Worm (Caenorhabditis elegans): ENCODE measurements around the gene gst-13.

DNA sequence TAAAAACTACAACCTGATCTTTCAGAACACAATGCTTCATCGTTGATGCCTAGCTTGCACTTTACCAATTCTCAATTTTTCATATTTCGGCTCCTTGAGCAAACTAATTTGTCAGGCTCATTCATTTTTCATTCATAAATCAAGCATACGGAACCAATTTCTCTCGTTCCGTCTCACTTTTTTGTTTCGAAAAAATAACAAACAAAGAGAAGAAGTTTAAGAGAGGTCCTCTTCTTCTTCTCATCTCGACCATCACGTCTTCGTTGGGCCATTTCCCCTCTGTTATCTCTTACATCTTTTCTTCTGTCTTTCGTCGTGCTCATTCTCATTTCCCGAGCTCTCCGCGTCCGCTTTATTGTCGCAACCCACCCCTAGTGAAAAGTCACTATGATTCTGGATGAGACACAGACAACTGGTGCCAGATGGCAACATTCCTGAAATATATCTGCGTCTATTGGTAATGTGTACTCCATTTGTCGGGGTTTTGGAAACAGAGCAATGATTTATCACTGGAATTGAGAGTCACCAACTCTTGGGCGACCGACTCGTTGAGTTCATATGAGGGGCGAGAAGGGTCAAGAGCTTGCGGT lies 33.5 kb downstream of the gst-13 start:
- TF ChIP-seq ceh-36 (tag; optimal IDR thresholded peaks at IDR 0.05) = no peak
- TF ChIP-seq flt-1 (GFP tag; IDR thresholded peaks at IDR 0.05) = no peak
